Fruit fly (Drosophila melanogaster): ENCODE data around the gene CG4502.

- TF ChIP-seq CG34367 (tag; optimal IDR thresholded peaks at IDR 0.05) (no peak), CG17806 (tag; optimal IDR thresholded peaks at IDR 0.05) (no peak), CG9948 (tag; optimal IDR thresholded peaks at IDR 0.05) (no peak)
Observed at dm6 chr2L:7181978-7182392, 22.1 kb downstream of the CG4502 start, which contains the start of gene MICU1.
